Fruit fly (Drosophila melanogaster) whole organism, wandering third instar larva: ENCODE data around the gene Rnmt.

ENCODE experiments used
- Hnf4 ChIP-seq: fragments of 200-800 bp; sonication (Bioruptor generic); optimal IDR thresholded peaks from 2 replicates; lab custom pipeline; 2016; ENCODE audit warnings: missing biosample characterization, mild to moderate bottlenecking, missing genetic modification characterization
- Jra ChIP-seq: sonication (Bioruptor generic); optimal IDR thresholded peaks from 2 replicates; lab custom pipeline; 2016; ENCODE audit warnings: missing biosample characterization, missing genetic modification characterization
- OdsH ChIP-seq: fragments of 200-800 bp; sonication (Bioruptor generic); optimal IDR thresholded peaks from 2 replicates; lab custom pipeline; 2016; ENCODE audit warnings: missing biosample characterization, mild to moderate bottlenecking, missing genetic modification characterization
- Rel ChIP-seq, 2 experiments: fragments of 200-800 bp; sonication (Bioruptor generic) in 1 of 2; optimal IDR thresholded peaks; 2 replicates in 1 of 2; 3 replicates in 1 of 2; lab custom pipeline; 2016 to 2019; ENCODE audit warnings: mild to moderate bottlenecking in 2 of 2, missing biosample characterization in 2 of 2, missing genetic modification characterization in 2 of 2, moderate library complexity in 1 of 2
- brk ChIP-seq: fragments of 200-800 bp; sonication (Bioruptor generic); optimal IDR thresholded peaks from 2 replicates; lab custom pipeline; 2016; ENCODE audit warnings: missing biosample characterization, mild to moderate bottlenecking, missing genetic modification characterization
- dsf ChIP-seq: sonication (Bioruptor generic); optimal IDR thresholded peaks from 2 replicates; lab custom pipeline; 2016; ENCODE audit warnings: missing biosample characterization, missing genetic modification characterization, borderline replicate concordance
- h ChIP-seq: fragments of 200-800 bp; sonication (Bioruptor generic); optimal IDR thresholded peaks from 3 replicates; lab custom pipeline; 2016; ENCODE audit warnings: missing biosample characterization, mild to moderate bottlenecking, missing genetic modification characterization
- jim ChIP-seq: fragments of 175-275, 200-325 bp; sonication (Bioruptor generic); optimal IDR thresholded peaks from 2 replicates; lab custom pipeline; 2016; ENCODE audit warnings: missing biosample characterization, mild to moderate bottlenecking, missing genetic modification characterization
- pan ChIP-seq: fragments of >200 bp; optimal IDR thresholded peaks from 2 replicates; lab custom pipeline; 2017
- sage ChIP-seq: fragments of 200-800 bp; sonication (Bioruptor generic); optimal IDR thresholded peaks from 2 replicates; lab custom pipeline; 2016; ENCODE audit warnings: missing biosample characterization, mild to moderate bottlenecking, missing genetic modification characterization

DNA sequence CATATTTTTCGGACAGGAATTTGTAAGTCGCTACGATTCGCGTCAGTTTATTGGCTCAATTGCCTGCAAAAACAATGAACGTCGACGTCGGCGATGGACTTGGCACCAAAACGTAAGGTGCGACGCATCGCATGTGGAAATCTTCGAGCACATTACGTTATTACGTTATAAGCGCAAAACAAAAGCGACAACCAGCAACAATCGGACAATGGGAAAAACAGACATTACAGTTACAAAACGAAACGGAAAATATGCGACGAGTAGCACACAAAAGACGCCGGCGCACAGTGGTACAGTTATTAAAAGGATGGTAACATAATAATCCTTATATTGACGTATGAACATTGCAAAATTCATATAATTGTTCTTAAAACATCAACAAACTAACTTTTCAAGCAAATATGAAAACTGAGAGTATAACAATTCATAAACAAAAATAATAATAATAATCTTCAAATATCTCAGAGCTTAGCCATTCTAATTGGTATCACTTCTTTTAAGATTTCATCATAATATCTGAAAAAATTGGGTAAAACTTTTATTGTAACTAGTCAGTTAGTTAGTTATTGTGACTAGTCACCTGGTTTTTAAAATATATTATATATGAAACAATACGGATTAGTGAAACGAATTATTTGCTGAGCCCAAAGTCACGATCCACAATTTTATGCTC is 14.8 kb upstream of the Rnmt start:
- TF ChIP-seq Rel (GFP tag; optimal IDR thresholded peaks at IDR 0.05; lab: Kevin White, UChicago): no peak
- no peak for TF ChIP-seq Rel (tag; optimal IDR thresholded peaks at IDR 0.05; lab: Kevin White, UChicago)
- no peak for TF ChIP-seq pan (lab: Kevin White, UChicago)
- no peak for TF ChIP-seq OdsH (GFP tag; lab: Kevin White, UChicago)
- TF ChIP-seq sage: no peak
- TF ChIP-seq brk (GFP tag; lab: Kevin White, UChicago): no peak
- TF ChIP-seq Hnf4: no peak
- TF ChIP-seq dsf (GFP tag; lab: Kevin White, UChicago): no peak
- no peak for TF ChIP-seq h (GFP tag; lab: Kevin White, UChicago)
- no peak for TF ChIP-seq Jra
- no peak for TF ChIP-seq jim (GFP tag; lab: Kevin White, UChicago)
